Fruit fly (Drosophila melanogaster) whole organism, pupa: Measurements from ENCODE around the gene AnxB10.

Experiments
- CG10348 ChIP-seq: fragments of 200-800 bp; sonication (Bioruptor generic); IDR thresholded peaks from 2 replicates; pipeline ENCODE4 v1.3.6; 2022; ENCODE audit warnings: missing biosample characterization, missing genetic modification characterization
- CG13204 ChIP-seq: fragments of 200-800 bp; sonication (Bioruptor generic); optimal IDR thresholded peaks from 2 replicates; lab custom pipeline; 2018; ENCODE audit warnings: missing biosample characterization, mild to moderate bottlenecking, missing genetic modification characterization, moderate library complexity
- CG15710 ChIP-seq: fragments of 200-800 bp; sonication (Bioruptor generic); optimal IDR thresholded peaks from 2 replicates; lab custom pipeline; 2018; ENCODE audit warnings: missing biosample characterization, mild to moderate bottlenecking, missing genetic modification characterization, moderate library complexity
- CG17806 ChIP-seq: fragments of 200-800 bp; sonication (Bioruptor generic); optimal IDR thresholded peaks from 2 replicates; lab custom pipeline; 2018; ENCODE audit warnings: missing biosample characterization, mild to moderate bottlenecking, missing genetic modification characterization, moderate library complexity
- CG32121 ChIP-seq: fragments of 200-800 bp; sonication (Bioruptor generic); IDR thresholded peaks from 2 replicates; pipeline ENCODE4 v1.3.6; 2022; ENCODE audit warnings: missing biosample characterization, missing genetic modification characterization
- CG4496 ChIP-seq: fragments of 200-800 bp; sonication (Bioruptor generic); IDR thresholded peaks from 3 replicates; pipeline ENCODE4 v1.3.6; 2022; ENCODE audit warnings: missing biosample characterization, missing genetic modification characterization
- CG8159 ChIP-seq: fragments of 200-800 bp; sonication (Bioruptor generic); optimal IDR thresholded peaks from 3 replicates; lab custom pipeline; 2018; ENCODE audit warnings: missing biosample characterization, mild to moderate bottlenecking, missing genetic modification characterization, moderate library complexity
- CG8301 ChIP-seq: fragments of 200-800 bp; sonication (Bioruptor generic); optimal IDR thresholded peaks from 2 replicates; lab custom pipeline; 2018; ENCODE audit warnings: missing biosample characterization, mild to moderate bottlenecking, missing genetic modification characterization
- D1 ChIP-seq: fragments of 200-800 bp; sonication (Bioruptor generic); optimal IDR thresholded peaks from 2 replicates; lab custom pipeline; 2018; ENCODE audit warnings: missing biosample characterization, mild to moderate bottlenecking, missing genetic modification characterization, moderate library complexity
- EcR ChIP-seq: fragments of 200-800 bp; sonication (Bioruptor generic); optimal IDR thresholded peaks from 3 replicates; lab custom pipeline; 2019; ENCODE audit warnings: missing biosample characterization, missing genetic modification characterization, mild to moderate bottlenecking, moderate library complexity, missing genetic modification reagents
- Pif1A ChIP-seq: fragments of 200-800 bp; sonication (Bioruptor generic); optimal IDR thresholded peaks from 3 replicates; lab custom pipeline; 2016; ENCODE audit warnings: missing biosample characterization, missing genetic modification characterization
- Pif1B ChIP-seq: fragments of 200-800 bp; sonication (Bioruptor generic); optimal IDR thresholded peaks from 3 replicates; lab custom pipeline; 2016; ENCODE audit warnings: missing biosample characterization, missing genetic modification characterization
- Snoo ChIP-seq: fragments of 200-800 bp; sonication (Bioruptor generic); optimal IDR thresholded peaks from 3 replicates; lab custom pipeline; 2017; ENCODE audit warnings: missing biosample characterization, mild to moderate bottlenecking, missing genetic modification characterization, inconsistent platforms
- gl ChIP-seq: fragments of 200-800 bp; sonication (Bioruptor generic); optimal IDR thresholded peaks from 2 replicates; lab custom pipeline; 2018; ENCODE audit warnings: missing biosample characterization, mild to moderate bottlenecking, missing genetic modification characterization

DNA sequence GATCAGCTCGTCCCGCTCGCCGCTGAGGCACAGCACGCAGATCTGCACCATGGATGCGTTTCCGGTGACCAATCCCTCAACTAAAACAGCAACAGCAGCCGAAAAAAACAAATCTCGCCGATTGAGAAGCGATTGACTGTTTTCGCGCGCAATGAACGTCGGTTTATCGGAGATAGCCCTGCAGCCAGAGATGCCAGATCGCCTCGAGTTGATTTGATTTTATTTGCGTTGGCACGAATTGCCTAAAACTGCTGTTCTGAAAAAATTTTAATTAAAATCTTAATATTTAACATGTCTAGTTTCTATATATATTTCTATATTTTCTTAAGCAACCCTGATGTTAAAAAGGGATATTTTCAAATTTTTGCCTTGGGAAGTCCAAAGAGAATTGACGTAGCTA, 10.7 kb downstream of the AnxB10 start:
- TF ChIP-seq gl (tag; lab: Kevin White, UChicago) (no peak), EcR (no peak), CG8159 (tag; lab: Kevin White, UChicago) (no peak), CG10348 (GFP tag; lab: Robert Waterston, UW) (no peak), Pif1B (no peak), D1 (tag; lab: Kevin White, UChicago) (no peak), CG32121 (no peak), CG4496 (GFP tag; lab: Robert Waterston, UW) (no peak), CG8301 (tag; lab: Kevin White, UChicago) (no peak), Snoo (tag; lab: Kevin White, UChicago) (no peak), CG13204 (no peak), Pif1A (GFP tag; lab: Kevin White, UChicago) (no peak), CG17806 (tag; lab: Kevin White, UChicago) (no peak), CG15710 (tag; lab: Kevin White, UChicago) (no peak)
